Worm (Caenorhabditis elegans) whole organism, L2 larva: ENCODE measurements around the gene endu-2.

Source experiments
- C34F6.9 ChIP-seq: fragments of 150-350 bp; optimal IDR thresholded peaks from 2 replicates; lab custom pipeline; 2014; ENCODE audit warnings: missing biosample characterization, missing genetic modification characterization
- F13H6.1 ChIP-seq: sonication (generic microtip); optimal IDR thresholded peaks from 2 replicates; lab custom pipeline; 2016; ENCODE audit warnings: missing genetic modification characterization, missing compliant biosample characterization
- R02D3.7 ChIP-seq: fragments of 150-350 bp; optimal IDR thresholded peaks from 2 replicates; lab custom pipeline; 2014; ENCODE audit warnings: missing biosample characterization, missing genetic modification characterization
- Y55F3AM.14 ChIP-seq: fragments of 200-800 bp; sonication (Bioruptor generic); optimal IDR thresholded peaks from 2 replicates; lab custom pipeline; 2018; ENCODE audit warnings: mild to moderate bottlenecking, missing genetic modification characterization, missing compliant biosample characterization
- ZK546.5 ChIP-seq: sonication (generic microtip); optimal IDR thresholded peaks from 2 replicates; lab custom pipeline; 2017; ENCODE audit warnings: missing biosample characterization, missing genetic modification characterization
- ama-1 ChIP-seq: fragments of 150-350 bp; optimal IDR thresholded peaks from 2 replicates; lab custom pipeline; 2018; ENCODE audit warnings: inconsistent platforms
- blmp-1 ChIP-seq: sonication (generic microtip); optimal IDR thresholded peaks from 2 replicates; lab custom pipeline; 2017; ENCODE audit warnings: missing genetic modification characterization, mild to moderate bottlenecking, missing compliant biosample characterization, antibody characterized with exemption, moderate library complexity; ENCODE audit not compliant: insufficient read depth
- ceh-16 ChIP-seq: fragments of 150-350 bp; optimal IDR thresholded peaks from 2 replicates; lab custom pipeline; 2014; ENCODE audit warnings: missing biosample characterization, missing genetic modification characterization
- ceh-82 ChIP-seq: fragments of 150-350 bp; optimal IDR thresholded peaks from 2 replicates; lab custom pipeline; 2014; ENCODE audit warnings: missing biosample characterization, missing genetic modification characterization
- crh-2 ChIP-seq: sonication (generic microtip); optimal IDR thresholded peaks from 2 replicates; lab custom pipeline; 2017; ENCODE audit warnings: missing biosample characterization, missing genetic modification characterization
- dmd-4 ChIP-seq: sonication (generic microtip); optimal IDR thresholded peaks from 2 replicates; lab custom pipeline; 2017; ENCODE audit warnings: missing biosample characterization, missing genetic modification characterization
- egl-27 ChIP-seq: sonication (generic microtip); optimal IDR thresholded peaks from 3 replicates; lab custom pipeline; 2017; ENCODE audit warnings: missing biosample characterization, missing genetic modification reagents, missing genetic modification characterization
- elt-1 ChIP-seq: fragments of 150-350 bp; optimal IDR thresholded peaks from 2 replicates; lab custom pipeline; 2014; ENCODE audit warnings: missing biosample characterization, missing genetic modification characterization
- elt-3 ChIP-seq: sonication (generic microtip); optimal IDR thresholded peaks from 2 replicates; lab custom pipeline; 2017; ENCODE audit warnings: missing biosample characterization, missing genetic modification characterization
- fos-1 ChIP-seq: fragments of 150-350 bp; optimal IDR thresholded peaks from 2 replicates; lab custom pipeline; 2014; ENCODE audit warnings: missing biosample characterization, missing genetic modification characterization
- gmeb-1 ChIP-seq: fragments of 150-350 bp; optimal IDR thresholded peaks from 2 replicates; lab custom pipeline; 2014; ENCODE audit warnings: missing biosample characterization, missing genetic modification characterization
- lin-11 ChIP-seq: fragments of 150-350 bp; sonication (generic microtip); optimal IDR thresholded peaks from 2 replicates; lab custom pipeline; 2014; ENCODE audit warnings: missing biosample characterization, missing genetic modification characterization, inconsistent platforms, mixed read lengths
- lin-13 ChIP-seq: fragments of 150-350 bp; optimal IDR thresholded peaks from 2 replicates; lab custom pipeline; 2014; ENCODE audit warnings: missing biosample characterization, missing genetic modification reagents, missing genetic modification characterization
- lsy-2 ChIP-seq, 2 experiments: fragments of 150-350 bp in 1 of 2; sonication (generic microtip) in 1 of 2; optimal IDR thresholded peaks; 2 replicates each; lab custom pipeline; 2014 to 2017; ENCODE audit warnings: missing biosample characterization in 2 of 2, missing genetic modification characterization in 2 of 2
- mab-5 ChIP-seq: fragments of 150-350 bp; optimal IDR thresholded peaks from 2 replicates; lab custom pipeline; 2014; ENCODE audit warnings: missing biosample characterization, missing genetic modification characterization
- mbf-1 ChIP-seq: sonication (generic microtip); optimal IDR thresholded peaks from 2 replicates; lab custom pipeline; 2017; ENCODE audit warnings: missing biosample characterization, missing genetic modification characterization
- mdl-1 ChIP-seq, 2 experiments: fragments of 150-350 bp in 1 of 2; sonication (generic microtip) in 1 of 2; optimal IDR thresholded peaks; 2 replicates each; lab custom pipeline; 2017; ENCODE audit warnings: missing biosample characterization in 2 of 2, missing genetic modification characterization in 2 of 2
- nhr-10 ChIP-seq: sonication (generic microtip); optimal IDR thresholded peaks from 2 replicates; lab custom pipeline; 2017; ENCODE audit warnings: missing biosample characterization, missing genetic modification characterization
- nhr-11 ChIP-seq: fragments of 150-350 bp; optimal IDR thresholded peaks from 2 replicates; lab custom pipeline; 2014; ENCODE audit warnings: missing biosample characterization, missing genetic modification characterization
- nhr-12 ChIP-seq: fragments of 150-350 bp; optimal IDR thresholded peaks from 2 replicates; lab custom pipeline; 2014; ENCODE audit warnings: missing biosample characterization, missing genetic modification characterization
- nhr-129 ChIP-seq: fragments of 150-350 bp; optimal IDR thresholded peaks from 2 replicates; lab custom pipeline; 2014; ENCODE audit warnings: missing biosample characterization, missing genetic modification characterization
- nhr-21 ChIP-seq: fragments of 150-350 bp; optimal IDR thresholded peaks from 2 replicates; lab custom pipeline; 2014; ENCODE audit warnings: missing biosample characterization, missing genetic modification characterization
- nhr-237 ChIP-seq: fragments of 150-350 bp; optimal IDR thresholded peaks from 2 replicates; lab custom pipeline; 2014; ENCODE audit warnings: missing biosample characterization, missing genetic modification characterization
- nhr-25 ChIP-seq: fragments of 150-350 bp; sonication (generic microtip); optimal IDR thresholded peaks from 3 replicates; lab custom pipeline; 2014; ENCODE audit warnings: missing biosample characterization, missing genetic modification characterization
- nhr-6 ChIP-seq: fragments of 150-350 bp; optimal IDR thresholded peaks from 2 replicates; lab custom pipeline; 2014; ENCODE audit warnings: missing biosample characterization, missing genetic modification characterization
- nhr-77 ChIP-seq: fragments of 150-350 bp; optimal IDR thresholded peaks from 2 replicates; lab custom pipeline; 2014; ENCODE audit warnings: missing biosample characterization, missing genetic modification characterization
- peb-1 ChIP-seq: fragments of 150-350 bp; optimal IDR thresholded peaks from 2 replicates; lab custom pipeline; 2014; ENCODE audit warnings: missing biosample characterization, missing genetic modification characterization
- skn-1 ChIP-seq: sonication (generic microtip); optimal IDR thresholded peaks from 2 replicates; lab custom pipeline; 2017; ENCODE audit warnings: missing biosample characterization, missing genetic modification characterization
- sma-3 ChIP-seq: sonication (generic microtip); optimal IDR thresholded peaks from 2 replicates; lab custom pipeline; 2016; ENCODE audit warnings: missing genetic modification reagents, missing genetic modification characterization, missing compliant biosample characterization
- sma-9 ChIP-seq, 2 experiments: fragments of 150-350 bp in 1 of 2; sonication (generic microtip) in 1 of 2; optimal IDR thresholded peaks; 2 replicates each; lab custom pipeline; 2014 to 2016; ENCODE audit warnings: missing genetic modification characterization in 2 of 2, mild to moderate bottlenecking in 1 of 2, missing biosample characterization in 1 of 2, missing compliant biosample characterization in 1 of 2, missing genetic modification reagents in 1 of 2, moderate library complexity in 1 of 2
- snpc-4 ChIP-seq: fragments of 150-350 bp; optimal IDR thresholded peaks from 2 replicates; lab custom pipeline; 2014; ENCODE audit warnings: missing biosample characterization, missing genetic modification characterization
- unc-62 ChIP-seq: fragments of 150-350 bp; optimal IDR thresholded peaks from 2 replicates; lab custom pipeline; 2014; ENCODE audit warnings: missing biosample characterization, missing genetic modification reagents, missing genetic modification characterization
- zag-1 ChIP-seq: fragments of 150-350 bp; optimal IDR thresholded peaks from 2 replicates; lab custom pipeline; 2014; ENCODE audit warnings: missing biosample characterization, missing genetic modification characterization
- ztf-1 ChIP-seq: fragments of 200-800 bp; sonication (Bioruptor generic); conservative IDR thresholded peaks from 2 replicates; pipeline ENCODE4 v1.3.6; 2022; ENCODE audit warnings: missing genetic modification characterization, missing compliant biosample characterization
- ztf-4 ChIP-seq: fragments of 150-350 bp; optimal IDR thresholded peaks from 2 replicates; lab custom pipeline; 2014; ENCODE audit warnings: missing biosample characterization, missing genetic modification characterization

The endu-2 gene

ce11 chrX:8233554-8233953, 8.5 kb upstream of the endu-2 start:
- TF ChIP-seq blmp-1 (tag; lab: Kevin White, UChicago) (no peak), mbf-1 (no peak), nhr-11 (tag; lab: Kevin White, UChicago) (no peak), ZK546.5 (tag; lab: Kevin White, UChicago) (no peak), sma-3 (peak; percentile 28), C34F6.9 (no peak), ceh-16 (tag; lab: Kevin White, UChicago) (no peak), ztf-1 (GFP tag; lab: Robert Waterston, UW) (no peak), lin-13 (GFP tag; lab: Kevin White, UChicago) (no peak), nhr-129 (tag; lab: Kevin White, UChicago) (peak; percentile 59), fos-1 (no peak), R02D3.7 (tag; lab: Kevin White, UChicago) (no peak), elt-3 (tag; lab: Kevin White, UChicago) (no peak), snpc-4 (tag; lab: Kevin White, UChicago) (no peak), F13H6.1 (tag; lab: Kevin White, UChicago) (no peak), nhr-21 (tag; lab: Kevin White, UChicago) (no peak), peb-1 (tag; lab: Kevin White, UChicago) (no peak), gmeb-1 (tag; lab: Kevin White, UChicago) (no peak), nhr-10 (tag; lab: Kevin White, UChicago) (no peak), Y55F3AM.14 (no peak), mdl-1 (tag; optimal IDR thresholded peaks at IDR 0.05; lab: Kevin White, UChicago) (no peak), lsy-2 (tag; optimal IDR thresholded peaks at IDR 0.05; lab: Kevin White, UChicago) (no peak), skn-1 (no peak), ama-1 (lab: Kevin White, UChicago) (peak; percentile 52), nhr-25 (tag; lab: Kevin White, UChicago) (no peak)

- TF ChIP-seq nhr-237 (no peak), nhr-12 (tag; lab: Kevin White, UChicago) (no peak), lin-11 (no peak), ztf-4 (tag; lab: Kevin White, UChicago) (peak; percentile 82), ZK546.5 (tag; lab: Kevin White, UChicago) (no peak), sma-3 (peak; percentile 80), C34F6.9 (peak; percentile 35), mdl-1 (tag; optimal IDR thresholded peaks at IDR 0.05; lab: Kevin White, UChicago) (peak; percentile 44 to 48), zag-1 (no peak), ceh-16 (tag; lab: Kevin White, UChicago) (no peak), fos-1 (peak; percentile 7), dmd-4 (tag; lab: Kevin White, UChicago) (no peak), nhr-6 (tag; lab: Kevin White, UChicago) (peak; percentile 74), nhr-25 (tag; lab: Kevin White, UChicago) (peak; percentile 94), gmeb-1 (tag; lab: Kevin White, UChicago) (peak; percentile 56), skn-1 (no peak), egl-27 (tag; lab: Kevin White, UChicago) (peak; percentile 10), blmp-1 (tag; lab: Kevin White, UChicago) (peak; percentile 78), elt-1 (tag; lab: Kevin White, UChicago) (no peak), peb-1 (tag; lab: Kevin White, UChicago) (no peak), F13H6.1 (tag; lab: Kevin White, UChicago) (peak; percentile 47), lin-13 (GFP tag; lab: Kevin White, UChicago) (peak; percentile 58), lsy-2 (tag; optimal IDR thresholded peaks at IDR 0.05; lab: Kevin White, UChicago) (peak in 1 of 2 experiments; percentile 47), unc-62 (GFP tag; lab: Kevin White, UChicago) (no peak), nhr-77 (tag; lab: Kevin White, UChicago) (no peak), mab-5 (no peak), crh-2 (tag; lab: Kevin White, UChicago) (peak; percentile 70), nhr-129 (tag; lab: Kevin White, UChicago) (peak; percentile 91), sma-9 (GFP tag; optimal IDR thresholded peaks at IDR 0.05; lab: Kevin White, UChicago) (peak; percentile 79), sma-9 (tag; optimal IDR thresholded peaks at IDR 0.05; lab: Kevin White, UChicago) (no peak), nhr-11 (tag; lab: Kevin White, UChicago) (no peak), ceh-82 (tag; lab: Kevin White, UChicago) (no peak), snpc-4 (tag; lab: Kevin White, UChicago) (no peak)
Measured at ce11 chrX:8235994-8236393, 6.1 kb upstream of the endu-2 start, which contains the start of gene M60.4. TSS of gene M60.4 (minus strand) at chrX:8236314.
